Worm (Caenorhabditis elegans): ENCODE results near the gene C50F7.9.

DNA sequence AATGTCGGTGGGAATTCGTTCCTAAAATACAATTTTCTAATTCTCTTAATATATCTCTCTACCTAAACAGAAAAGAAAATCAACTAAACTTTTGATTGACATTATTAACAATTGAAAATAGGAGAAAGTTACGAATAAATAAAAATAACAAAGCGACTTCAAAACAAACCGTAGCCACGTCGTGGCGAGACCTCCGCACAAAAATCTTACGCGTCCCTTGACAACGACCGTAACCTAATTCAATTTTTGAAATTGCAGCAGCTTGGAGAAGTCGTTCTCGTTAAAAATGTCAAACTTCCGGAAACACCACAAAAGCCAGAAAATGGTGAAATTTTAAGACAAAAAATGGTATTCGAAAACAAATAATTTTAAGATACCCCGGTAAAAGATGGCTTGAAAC is 32.5 kb upstream of the C50F7.9 start:
- TF ChIP-seq flt-1 (GFP tag; IDR thresholded peaks at IDR 0.05) (no peak), ama-1 (optimal IDR thresholded peaks at IDR 0.05) (no peak), F13C5.2 (tag; optimal IDR thresholded peaks at IDR 0.05) (no peak), aly-1 (tag; optimal IDR thresholded peaks at IDR 0.05) (no peak), ceh-36 (tag; optimal IDR thresholded peaks at IDR 0.05) (no peak), tbx-11 (GFP tag; IDR thresholded peaks at IDR 0.05) (no peak), tbx-37 (GFP tag; conservative IDR thresholded peaks at IDR 0.05) (no peak), B0310.2 (tag; optimal IDR thresholded peaks at IDR 0.05) (no peak), tra-4 (tag; optimal IDR thresholded peaks at IDR 0.05) (no peak), hmbx-1 (tag; optimal IDR thresholded peaks at IDR 0.05) (no peak), hnd-1 (tag; optimal IDR thresholded peaks at IDR 0.05) (no peak)

Measured in whole organism, early embryonic.